Worm (Caenorhabditis elegans) whole organism, L4 larva: ENCODE results near the gene scl-26.

Experiments used
- T20F7.1 ChIP-seq: fragments of 200-800 bp; sonication (Bioruptor generic); optimal IDR thresholded peaks from 2 replicates; lab custom pipeline; 2018; ENCODE audit warnings: mild to moderate bottlenecking, missing genetic modification characterization, missing compliant biosample characterization
- Y48G9A.11 ChIP-seq: fragments of 200-800 bp; sonication (Bioruptor generic); IDR thresholded peaks from 2 replicates; pipeline ENCODE4 v1.3.6; 2022; ENCODE audit warnings: missing genetic modification reagents, missing genetic modification characterization, missing compliant biosample characterization
- ZK546.5 ChIP-seq, 2 experiments: sonication (generic microtip); optimal IDR thresholded peaks; 2 replicates each; lab custom pipeline; 2017; ENCODE audit warnings: missing biosample characterization in 2 of 2, missing genetic modification characterization in 2 of 2
- ama-1 ChIP-seq: fragments of 150-350 bp; optimal IDR thresholded peaks from 2 replicates; lab custom pipeline; 2014; ENCODE audit warnings: inconsistent platforms, mixed read lengths
- dve-1 ChIP-seq: sonication (generic microtip); optimal IDR thresholded peaks from 2 replicates; lab custom pipeline; 2017; ENCODE audit warnings: antibody characterized with exemption, mild to moderate bottlenecking, missing genetic modification characterization, missing compliant biosample characterization; ENCODE audit not compliant: insufficient read depth
- hlh-11 ChIP-seq: fragments of 200-800 bp; sonication (Bioruptor generic); optimal IDR thresholded peaks from 2 replicates; lab custom pipeline; 2018; ENCODE audit warnings: mild to moderate bottlenecking, missing genetic modification characterization, missing compliant biosample characterization
- skn-1 ChIP-seq: fragments of 150-350 bp; optimal IDR thresholded peaks from 2 replicates; lab custom pipeline; 2014; ENCODE audit warnings: missing biosample characterization, missing genetic modification characterization

DNA sequence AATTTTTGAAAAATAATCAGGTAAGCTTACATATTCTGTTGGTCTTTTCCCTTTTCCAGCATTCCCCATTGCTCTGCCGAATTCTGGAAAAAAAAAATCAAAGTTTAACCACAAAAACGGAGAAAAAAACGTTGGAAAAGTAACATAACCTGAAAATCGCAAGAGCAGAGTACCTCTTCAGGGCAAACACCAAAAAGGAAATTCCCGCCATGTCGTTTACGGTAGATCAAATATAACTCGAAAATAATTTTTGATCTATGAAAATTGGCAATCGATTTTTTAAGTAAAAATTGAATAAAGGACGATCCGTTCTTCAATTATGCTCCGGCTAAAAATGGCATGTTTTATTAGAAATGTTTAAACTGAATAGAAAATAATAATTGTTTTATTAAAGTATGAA lies 2.1 kb upstream of the scl-26 start, which contains the start of gene C50E3.11:
- TF ChIP-seq Y48G9A.11 = no peak
- no peak for TF ChIP-seq hlh-11 (tag; lab: Kevin White, UChicago)
- TF ChIP-seq ama-1 (lab: Kevin White, UChicago) = no peak
- TF ChIP-seq dve-1 (tag; lab: Kevin White, UChicago) = no peak
- TF ChIP-seq T20F7.1 (GFP tag; lab: Kevin White, UChicago) = no peak
- TF ChIP-seq ZK546.5 (tag; optimal IDR thresholded peaks at IDR 0.05; lab: Kevin White, UChicago) = no peak
- no peak for TF ChIP-seq skn-1 (tag; lab: Kevin White, UChicago)
